In genomic region chrIV:3604104-3604503, ce11 we compare ENCODE assay signal across 3 worm cellular contexts.
A peak's percentile ranks its signal among the peaks of the same experiment; 100 is the strongest.
TF ChIP-seq lines count a peak whose summit lies in the region.

No protein-coding gene starts in this region.

TF ChIP-seq in whole organism, L4 larva, 104 proteins besides CTCF, POLR2A, EP300 and RAD21:
- TF ChIP-seq mdl-1 (tag; optimal IDR thresholded peaks at IDR 0.05; lab: Kevin White, UChicago): no peak
- TF ChIP-seq spr-1 (tag; optimal IDR thresholded peaks at IDR 0.05; lab: Kevin White, UChicago): no peak
- TF ChIP-seq madf-5 (GFP tag; IDR thresholded peaks at IDR 0.05; lab: Robert Waterston, UW): no peak
- no peak for TF ChIP-seq dve-1 (tag; optimal IDR thresholded peaks at IDR 0.05; lab: Kevin White, UChicago; ENCODE audit: insufficient read depth)
- 0 out of 2 replicates have a peak, but pooled peaks have one; percentile 56 for TF ChIP-seq lim-7 (GFP tag; IDR thresholded peaks at IDR 0.05; lab: Robert Waterston, UW)
- no peak for TF ChIP-seq lin-29 (GFP tag; IDR thresholded peaks at IDR 0.05; lab: Robert Waterston, UW)
- peak; percentile 89 for TF ChIP-seq set-16 (GFP tag; IDR thresholded peaks at IDR 0.05; lab: Robert Waterston, UW)
- no peak for TF ChIP-seq ceh-62 (tag; optimal IDR thresholded peaks at IDR 0.05; lab: Kevin White, UChicago)
- TF ChIP-seq unc-62 (GFP tag; optimal IDR thresholded peaks at IDR 0.05 in 1 of 2; lab: Kevin White, UChicago): no peak
- no peak for TF ChIP-seq unc-62 (tag; optimal IDR thresholded peaks at IDR 0.05; lab: Kevin White, UChicago)
- TF ChIP-seq T20F7.1 (GFP tag; optimal IDR thresholded peaks at IDR 0.05; lab: Kevin White, UChicago): no peak
- TF ChIP-seq zfp-3 (GFP tag; conservative IDR thresholded peaks at IDR 0.05; lab: Robert Waterston, UW): no peak
- no peak for TF ChIP-seq daf-16 (GFP tag; optimal IDR thresholded peaks at IDR 0.05; lab: Kevin White, UChicago)
- TF ChIP-seq daf-16 (tag; optimal IDR thresholded peaks at IDR 0.05; lab: Kevin White, UChicago): no peak

TF ChIP-seq in whole organism, late embryonic, 69 proteins besides CTCF, POLR2A, EP300 and RAD21:
- TF ChIP-seq fkh-10 (GFP tag; optimal IDR thresholded peaks at IDR 0.05; lab: Kevin White, UChicago) (no peak), hlh-6 (tag; optimal IDR thresholded peaks at IDR 0.05; lab: Kevin White, UChicago) (peak; percentile 13)

TF ChIP-seq in whole organism, young adult, 124 proteins besides CTCF, POLR2A, EP300 and RAD21:
- TF ChIP-seq dox-1 (GFP tag; IDR thresholded peaks at IDR 0.05; lab: Robert Waterston, UW) (peak; percentile 12; the same call in 1 of the 2 replicates), sptf-2 (GFP tag; optimal IDR thresholded peaks at IDR 0.05; lab: Kevin White, UChicago) (no peak), hmg-20 (GFP tag; IDR thresholded peaks at IDR 0.05; lab: Robert Waterston, UW) (no peak), egrh-3 (GFP tag; IDR thresholded peaks at IDR 0.05; lab: Robert Waterston, UW) (peak; percentile 55; the same call in 1 of the 2 replicates), lsl-1 (GFP tag; optimal IDR thresholded peaks at IDR 0.05; lab: Kevin White, UChicago) (no peak), sdz-38 (tag; optimal IDR thresholded peaks at IDR 0.05; lab: Kevin White, UChicago) (no peak), snpc-3.4 (tag; optimal IDR thresholded peaks at IDR 0.05; lab: Kevin White, UChicago) (no peak), ccch-3 (GFP tag; optimal IDR thresholded peaks at IDR 0.05; lab: Kevin White, UChicago) (no peak), zfh-2 (GFP tag; conservative IDR thresholded peaks at IDR 0.05; lab: Robert Waterston, UW) (peak; percentile 78), mxl-1 (tag; optimal IDR thresholded peaks at IDR 0.05; lab: Kevin White, UChicago) (no peak)
